Worm (Caenorhabditis elegans) whole organism, L4/young adult: ENCODE data around the gene plp-2.

ENCODE experiments used
- dao-5 ChIP-seq: sonication (generic microtip); optimal IDR thresholded peaks from 2 replicates; lab custom pipeline; 2016; ENCODE audit warnings: missing genotype, missing genetic modification characterization, moderate library complexity, missing compliant biosample characterization
- him-1 ChIP-seq: sonication (generic microtip); optimal IDR thresholded peaks from 2 replicates; lab custom pipeline; 2016; ENCODE audit warnings: missing genotype, missing genetic modification reagents, missing genetic modification characterization, missing compliant biosample characterization

DNA sequence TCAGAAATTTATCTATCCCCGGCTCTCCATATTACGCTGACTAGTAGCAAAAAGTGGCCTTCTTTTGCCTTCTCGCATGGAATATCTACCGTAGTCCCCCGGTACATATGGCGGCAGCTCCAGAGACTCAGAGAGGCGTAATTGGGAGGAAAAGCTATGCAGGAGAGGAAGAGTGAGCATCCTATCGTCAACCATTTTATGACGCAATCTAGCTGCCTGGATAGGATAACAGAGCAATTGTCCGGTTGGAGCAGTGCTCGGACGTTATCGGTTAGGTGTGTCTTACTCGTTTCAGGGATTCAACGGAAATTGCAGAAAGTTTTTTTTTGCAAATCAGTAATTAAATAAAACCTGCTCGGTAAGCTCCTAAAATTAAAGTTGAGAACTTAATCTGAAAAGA is 25.4 kb downstream of the plp-2 start:
- TF ChIP-seq him-1 (tag; lab: Kevin White, UChicago) (no peak), dao-5 (tag; lab: Kevin White, UChicago) (no peak)
